Worm (Caenorhabditis elegans) whole organism, late embryonic: ENCODE measurements around the gene K07C5.13.

ENCODE experiments used
- ceh-6 ChIP-seq: fragments of 200-800 bp; sonication (Bioruptor generic); optimal IDR thresholded peaks from 2 replicates; lab custom pipeline; 2018; ENCODE audit warnings: mild to moderate bottlenecking, missing genetic modification characterization, missing compliant biosample characterization
- ceh-9 ChIP-seq: sonication (generic microtip); optimal IDR thresholded peaks from 2 replicates; lab custom pipeline; 2016; ENCODE audit warnings: mild to moderate bottlenecking, missing genetic modification characterization, inconsistent platforms, missing compliant biosample characterization
- npax-4 ChIP-seq: sonication (generic microtip); optimal IDR thresholded peaks from 2 replicates; lab custom pipeline; 2016; ENCODE audit warnings: missing genetic modification characterization, missing compliant biosample characterization
- syd-9 ChIP-seq: sonication (generic microtip); optimal IDR thresholded peaks from 2 replicates; lab custom pipeline; 2016; ENCODE audit warnings: mild to moderate bottlenecking, missing genetic modification characterization, moderate library complexity, missing compliant biosample characterization

DNA sequence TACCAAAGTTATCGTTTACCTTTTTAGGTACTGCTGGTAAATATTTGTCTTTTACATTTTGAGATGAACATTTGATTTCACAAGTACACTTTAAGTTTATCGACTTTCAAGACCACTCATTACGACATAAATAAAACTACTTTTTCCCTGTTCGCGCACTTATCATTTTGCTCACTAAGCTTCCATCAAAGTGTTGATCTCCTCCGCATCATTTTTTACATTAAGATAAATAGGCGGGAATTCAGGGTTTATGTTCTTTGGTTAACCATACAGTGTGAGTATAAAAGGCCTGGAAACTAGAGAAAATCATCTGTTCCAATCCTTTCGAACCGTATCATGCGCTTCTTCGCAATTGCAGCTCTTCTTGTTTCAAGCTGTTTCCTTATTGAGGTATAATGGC is 40.3 kb downstream of the K07C5.13 start, which contains the start of gene pqn-2:
- TF ChIP-seq npax-4 (tag; lab: Kevin White, UChicago) (no peak), ceh-6 (GFP tag; lab: Kevin White, UChicago) (no peak), ceh-9 (tag; lab: Kevin White, UChicago) (no peak), syd-9 (tag; lab: Kevin White, UChicago) (no peak)
